Fruit fly (Drosophila melanogaster): Measurements from ENCODE around the gene COX7AL2.

COX7AL2 gene

DNA sequence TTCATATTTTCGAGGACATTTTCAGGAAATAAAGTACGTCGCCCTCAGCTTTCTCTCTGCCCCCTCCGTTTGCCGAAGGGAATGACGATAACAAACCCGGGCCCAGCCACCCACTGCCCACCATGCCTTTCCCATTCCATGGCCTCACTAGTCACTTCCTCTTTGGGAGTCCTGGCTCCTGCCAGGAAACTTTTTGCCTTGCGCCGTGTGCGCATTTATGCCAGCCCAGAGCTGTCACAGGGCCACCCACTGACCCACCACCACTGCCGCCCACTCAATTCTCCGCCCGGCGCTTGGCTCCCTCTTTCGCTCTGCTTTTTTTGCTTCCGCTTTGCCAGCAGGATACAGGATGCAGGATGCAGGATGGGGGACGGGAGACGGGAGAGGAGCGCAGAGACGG lies 10.3 kb downstream of the COX7AL2 start:
- TF ChIP-seq CG13204 (GFP tag; optimal IDR thresholded peaks at IDR 0.05) (no peak), CG34367 (tag; optimal IDR thresholded peaks at IDR 0.05) (no peak), CG32121 (GFP tag; IDR thresholded peaks at IDR 0.05) (no peak), D1 (tag; optimal IDR thresholded peaks at IDR 0.05) (no peak), CG4496 (GFP tag; IDR thresholded peaks at IDR 0.05) (no peak), CG15710 (tag; optimal IDR thresholded peaks at IDR 0.05) (no peak), CG8159 (tag; optimal IDR thresholded peaks at IDR 0.05) (no peak), EcR (GFP tag; optimal IDR thresholded peaks at IDR 0.05) (no peak), rn (GFP tag; IDR thresholded peaks at IDR 0.05) (no peak), fd96Ca (GFP tag; IDR thresholded peaks at IDR 0.05) (no peak), Snoo (tag; optimal IDR thresholded peaks at IDR 0.05) (no peak), CG17806 (tag; optimal IDR thresholded peaks at IDR 0.05) (no peak), Ets98B (GFP tag; IDR thresholded peaks at IDR 0.05) (no peak), gl (tag; optimal IDR thresholded peaks at IDR 0.05) (no peak), CG12605 (GFP tag; IDR thresholded peaks at IDR 0.05) (no peak), CG9948 (tag; optimal IDR thresholded peaks at IDR 0.05) (no peak), CG10348 (GFP tag; IDR thresholded peaks at IDR 0.05) (no peak), Pif1B (GFP tag; optimal IDR thresholded peaks at IDR 0.05) (no peak)

DNA sequence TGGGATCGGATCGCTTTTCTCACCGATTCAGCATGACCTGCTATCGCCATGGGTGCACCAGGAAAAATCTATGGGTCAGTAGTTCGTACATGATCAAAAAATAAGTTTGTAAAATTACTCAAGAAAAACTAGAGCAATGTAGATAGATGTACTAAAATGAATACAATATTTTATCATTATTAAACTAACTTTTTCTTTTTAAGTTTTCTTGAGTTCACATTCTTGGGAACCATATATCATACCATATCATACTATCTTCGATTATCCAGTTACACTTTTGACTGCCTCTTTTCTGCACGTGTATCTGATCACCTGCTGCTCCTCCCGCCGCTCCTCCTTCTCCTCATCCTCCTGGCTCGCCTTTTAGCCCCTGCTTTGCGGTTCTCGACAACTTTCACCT lies 12.3 kb downstream of the COX7AL2 start:
- TF ChIP-seq Snoo (tag; optimal IDR thresholded peaks at IDR 0.05) (peak; percentile 23), CG14655 (GFP tag; optimal IDR thresholded peaks at IDR 0.05) (peak; percentile 70), rn (GFP tag; IDR thresholded peaks at IDR 0.05) (no peak), D1 (tag; optimal IDR thresholded peaks at IDR 0.05) (no peak), Pif1B (GFP tag; optimal IDR thresholded peaks at IDR 0.05) (peak; percentile 1), CG8301 (tag; optimal IDR thresholded peaks at IDR 0.05) (peak; percentile 84), Ets98B (GFP tag; IDR thresholded peaks at IDR 0.05) (peak; percentile 11; the same call in 1 of the 2 replicates)

DNA sequence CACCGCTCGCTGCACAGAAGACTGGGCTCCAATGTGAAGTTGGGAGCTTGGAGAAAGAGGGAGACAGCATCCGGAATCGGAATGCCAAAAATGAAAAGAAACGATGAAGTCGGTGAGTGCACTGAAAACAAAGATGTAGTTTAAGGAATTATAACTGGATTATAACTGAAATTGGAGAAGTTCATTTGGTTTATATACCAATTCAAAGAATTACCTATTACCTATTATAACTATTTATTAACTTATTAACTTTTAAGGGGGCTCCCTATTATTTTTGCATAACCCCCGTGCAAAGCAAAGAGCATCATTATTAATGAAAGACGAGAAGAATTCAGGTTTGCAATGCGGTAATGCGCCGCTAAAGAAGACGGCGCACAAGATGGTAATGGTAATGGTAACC lies 13.1 kb downstream of the COX7AL2 start:
- peak; percentile 54 for TF ChIP-seq CG14655 (GFP tag; optimal IDR thresholded peaks at IDR 0.05)
- peak; percentile 22 for TF ChIP-seq Snoo (tag; optimal IDR thresholded peaks at IDR 0.05)
- no peak for TF ChIP-seq CG10348 (GFP tag; IDR thresholded peaks at IDR 0.05)
- no peak for TF ChIP-seq fd96Ca (GFP tag; IDR thresholded peaks at IDR 0.05)
- peak; percentile 55 for TF ChIP-seq Pif1A (GFP tag; optimal IDR thresholded peaks at IDR 0.05)
- TF ChIP-seq D1 (tag; optimal IDR thresholded peaks at IDR 0.05) = no peak
- TF ChIP-seq CG8159 (tag; optimal IDR thresholded peaks at IDR 0.05) = peak; percentile 48
- peak; percentile 75 for TF ChIP-seq CG8301 (tag; optimal IDR thresholded peaks at IDR 0.05)
- peak; percentile 21 for TF ChIP-seq CG9948 (tag; optimal IDR thresholded peaks at IDR 0.05)
- TF ChIP-seq CG15710 (tag; optimal IDR thresholded peaks at IDR 0.05) = no peak
- TF ChIP-seq rn (GFP tag; IDR thresholded peaks at IDR 0.05) = peak; percentile 47
- no peak for TF ChIP-seq CG13204 (GFP tag; optimal IDR thresholded peaks at IDR 0.05)
- peak; percentile 56; the same call in 1 of the 3 replicates for TF ChIP-seq CG4496 (GFP tag; IDR thresholded peaks at IDR 0.05)
- peak; percentile 11; the same call in 1 of the 2 replicates for TF ChIP-seq CG12605 (GFP tag; IDR thresholded peaks at IDR 0.05)
- TF ChIP-seq gl (tag; optimal IDR thresholded peaks at IDR 0.05) = no peak
- TF ChIP-seq Pif1B (GFP tag; optimal IDR thresholded peaks at IDR 0.05) = peak; percentile 62
- peak; percentile 1 for TF ChIP-seq CG34367 (tag; optimal IDR thresholded peaks at IDR 0.05)
- peak; percentile 29 for TF ChIP-seq CG17806 (tag; optimal IDR thresholded peaks at IDR 0.05)
- TF ChIP-seq Ets98B (GFP tag; IDR thresholded peaks at IDR 0.05) = peak; percentile 37; the same call in 1 of the 2 replicates
- TF ChIP-seq CG32121 (GFP tag; IDR thresholded peaks at IDR 0.05) = peak; percentile 25; the same call in 1 of the 2 replicates
- TF ChIP-seq EcR (GFP tag; optimal IDR thresholded peaks at IDR 0.05) = no peak

DNA sequence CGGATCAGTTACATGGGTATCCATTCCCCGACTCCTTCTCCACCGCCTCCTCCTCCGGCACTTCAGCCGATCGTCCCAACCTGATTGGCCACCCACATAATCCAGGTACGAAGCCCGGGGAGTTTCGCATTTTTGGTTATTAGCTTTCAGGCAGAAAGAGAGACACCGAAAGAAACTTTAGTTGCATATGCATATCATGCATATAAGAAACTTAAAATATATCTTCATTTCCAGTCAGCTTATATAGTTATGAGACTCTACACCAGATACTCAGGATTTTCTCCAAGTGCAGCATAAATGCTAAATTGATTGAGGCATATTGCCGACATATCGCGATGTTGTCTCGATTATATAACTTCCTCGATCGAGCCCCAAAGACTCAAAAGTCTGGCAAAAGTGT lies 13.6 kb downstream of the COX7AL2 start:
- TF ChIP-seq CG4496 (GFP tag; IDR thresholded peaks at IDR 0.05) (peak; percentile 67; the same call in 2 of the 3 replicates), fd96Ca (GFP tag; IDR thresholded peaks at IDR 0.05) (peak; percentile 31; the same call in 1 of the 3 replicates), CG8301 (tag; optimal IDR thresholded peaks at IDR 0.05) (peak; percentile 21), rn (GFP tag; IDR thresholded peaks at IDR 0.05) (no peak), CG12605 (GFP tag; IDR thresholded peaks at IDR 0.05) (peak; percentile 28; the same call in 1 of the 2 replicates), Ets98B (GFP tag; IDR thresholded peaks at IDR 0.05) (peak; percentile 72), D1 (tag; optimal IDR thresholded peaks at IDR 0.05) (no peak), CG32121 (GFP tag; IDR thresholded peaks at IDR 0.05) (0 out of 2 replicates have a peak, but pooled peaks have one; percentile 25)

DNA sequence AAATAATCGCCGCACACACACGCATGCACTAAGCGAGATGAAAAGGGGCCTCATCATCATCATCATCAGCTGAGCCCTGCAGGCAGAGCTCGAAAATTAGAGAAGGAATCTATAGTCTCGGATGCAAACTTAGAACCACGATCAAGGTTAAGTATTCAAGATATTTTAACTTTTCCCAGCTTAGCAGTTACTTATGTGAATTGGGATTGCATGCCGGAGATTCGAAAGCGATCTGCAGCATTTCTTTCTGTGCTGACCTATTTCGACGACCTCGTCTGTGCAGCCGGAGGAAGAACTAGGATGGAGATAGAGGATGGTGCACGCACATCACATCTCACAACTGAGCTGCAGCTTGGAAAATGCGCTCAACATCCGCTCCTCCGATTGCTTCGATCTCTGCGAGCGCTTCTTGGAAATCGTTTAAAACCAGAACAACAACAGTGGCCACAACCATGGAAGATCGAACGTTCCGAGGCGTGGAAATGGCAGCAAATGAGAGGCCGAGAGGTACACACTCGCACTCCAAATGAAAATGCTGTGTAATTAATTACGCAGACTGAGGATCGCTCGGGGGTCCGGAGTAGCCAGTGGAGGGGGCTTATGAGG lies 14.9 kb downstream of the COX7AL2 start:
- TF ChIP-seq CG32121 (GFP tag; IDR thresholded peaks at IDR 0.05) (no peak), CG34367 (tag; optimal IDR thresholded peaks at IDR 0.05) (peak; percentile 86), D1 (tag; optimal IDR thresholded peaks at IDR 0.05) (no peak), CG13204 (GFP tag; optimal IDR thresholded peaks at IDR 0.05) (peak; percentile 65), Pif1B (GFP tag; optimal IDR thresholded peaks at IDR 0.05) (peak; percentile 79), gl (tag; optimal IDR thresholded peaks at IDR 0.05) (peak; percentile 83), Snoo (tag; optimal IDR thresholded peaks at IDR 0.05) (no peak), CG14655 (GFP tag; optimal IDR thresholded peaks at IDR 0.05) (peak; percentile 87), CG15710 (tag; optimal IDR thresholded peaks at IDR 0.05) (peak; percentile 80), CG9948 (tag; optimal IDR thresholded peaks at IDR 0.05) (peak; percentile 88), Pif1A (GFP tag; optimal IDR thresholded peaks at IDR 0.05) (peak; percentile 68), EcR (GFP tag; optimal IDR thresholded peaks at IDR 0.05) (no peak), CG8301 (tag; optimal IDR thresholded peaks at IDR 0.05) (peak; percentile 75), CG8159 (tag; optimal IDR thresholded peaks at IDR 0.05) (peak; percentile 80), CG4496 (GFP tag; IDR thresholded peaks at IDR 0.05) (peak; percentile 87), CG17806 (tag; optimal IDR thresholded peaks at IDR 0.05) (peak; percentile 87), Ets98B (GFP tag; IDR thresholded peaks at IDR 0.05) (peak; percentile 61), CG12605 (GFP tag; IDR thresholded peaks at IDR 0.05) (peak; percentile 78), CG10348 (GFP tag; IDR thresholded peaks at IDR 0.05) (no peak), fd96Ca (GFP tag; IDR thresholded peaks at IDR 0.05) (peak; percentile 81), rn (GFP tag; IDR thresholded peaks at IDR 0.05) (0 out of 2 replicates have a peak, but pooled peaks have one; percentile 7)

Measured in whole organism, pupa.